Fruit fly (Drosophila melanogaster) whole organism, embryonic: ENCODE measurements around the gene CG33687.
A peak's percentile ranks its signal among the peaks of the same experiment; 100 is the strongest.

ENCODE experiments used
- BtbVII ChIP-seq: fragments of 200-800 bp; sonication (Bioruptor generic); optimal IDR thresholded peaks from 3 replicates; lab custom pipeline; 2017; ENCODE audit warnings: missing biosample characterization, mild to moderate bottlenecking, missing genetic modification characterization
- CG12391 ChIP-seq: fragments of 200-800 bp; sonication (Bioruptor generic); optimal IDR thresholded peaks from 3 replicates; lab custom pipeline; 2018; ENCODE audit warnings: missing biosample characterization, mild to moderate bottlenecking, missing genetic modification characterization, moderate library complexity
- CG12744 ChIP-seq: fragments of 200-800 bp; sonication (Bioruptor generic); optimal IDR thresholded peaks from 2 replicates; lab custom pipeline; 2016; ENCODE audit warnings: missing biosample characterization, missing genetic modification characterization
- CG13624 ChIP-seq: fragments of 200-800 bp; sonication (Bioruptor generic); optimal IDR thresholded peaks from 2 replicates; lab custom pipeline; 2016; ENCODE audit warnings: missing biosample characterization, missing genetic modification characterization
- CG13775 ChIP-seq: fragments of 200-800 bp; sonication (Bioruptor generic); optimal IDR thresholded peaks from 3 replicates; lab custom pipeline; 2017; ENCODE audit warnings: missing biosample characterization, mild to moderate bottlenecking, missing genetic modification characterization
- CG13894 ChIP-seq: fragments of 200-800 bp; sonication (Bioruptor generic); optimal IDR thresholded peaks from 3 replicates; lab custom pipeline; 2018; ENCODE audit warnings: missing biosample characterization, mild to moderate bottlenecking, missing genetic modification characterization, moderate library complexity
- CG1602 ChIP-seq: fragments of 200-800 bp; sonication (Bioruptor generic); optimal IDR thresholded peaks from 3 replicates; lab custom pipeline; 2016; ENCODE audit warnings: missing biosample characterization, missing genetic modification characterization
- CG16779 ChIP-seq: fragments of 200-800 bp; sonication (Bioruptor generic); IDR thresholded peaks from 2 replicates; pipeline ENCODE4 v1.3.6; 2022; ENCODE audit warnings: missing biosample characterization, missing genetic modification characterization
- CG18619 ChIP-seq: fragments of 200-800 bp; sonication (Bioruptor generic); optimal IDR thresholded peaks from 3 replicates; lab custom pipeline; 2017; ENCODE audit warnings: missing biosample characterization, mild to moderate bottlenecking, missing genetic modification characterization
- CG2116 ChIP-seq: fragments of 200-800 bp; sonication (Bioruptor generic); optimal IDR thresholded peaks from 3 replicates; lab custom pipeline; 2018; ENCODE audit warnings: missing biosample characterization, mild to moderate bottlenecking, missing genetic modification characterization
- CG2120 ChIP-seq: fragments of 200-800 bp; sonication (Bioruptor generic); optimal IDR thresholded peaks from 3 replicates; lab custom pipeline; 2016; ENCODE audit warnings: missing biosample characterization, missing genetic modification characterization
- CG2678 ChIP-seq: fragments of 200-800 bp; sonication (Bioruptor generic); optimal IDR thresholded peaks from 3 replicates; lab custom pipeline; 2019; ENCODE audit warnings: missing biosample characterization, mild to moderate bottlenecking, missing genetic modification characterization, moderate library complexity
- CG31224 ChIP-seq: fragments of 200-800 bp; sonication (Bioruptor generic); IDR thresholded peaks from 2 replicates; pipeline ENCODE4 v1.3.6; 2022; ENCODE audit warnings: missing biosample characterization, missing genetic modification characterization
- CG4360 ChIP-seq: fragments of 200-800 bp; sonication (Bioruptor generic); IDR thresholded peaks from 2 replicates; pipeline ENCODE4 v1.3.6; 2022; ENCODE audit warnings: missing biosample characterization, missing genetic modification characterization
- CG4424 ChIP-seq: fragments of 200-800 bp; sonication (Bioruptor generic); optimal IDR thresholded peaks from 3 replicates; lab custom pipeline; 2016; ENCODE audit warnings: missing biosample characterization, missing genetic modification characterization
- CG6272 ChIP-seq: fragments of 200-800 bp; sonication (Bioruptor generic); IDR thresholded peaks from 2 replicates; pipeline ENCODE4 v1.3.6; 2022; ENCODE audit warnings: missing biosample characterization, missing genetic modification characterization
- CG7786 ChIP-seq: fragments of 200-800 bp; sonication (Bioruptor generic); optimal IDR thresholded peaks from 2 replicates; lab custom pipeline; 2016; ENCODE audit warnings: missing biosample characterization, missing genetic modification characterization
- CG8281 ChIP-seq: fragments of 200-800 bp; sonication (Bioruptor generic); optimal IDR thresholded peaks from 2 replicates; lab custom pipeline; 2018; ENCODE audit warnings: missing biosample characterization, mild to moderate bottlenecking, missing genetic modification characterization, moderate library complexity
- CG9727 ChIP-seq: fragments of 200-800 bp; sonication (Bioruptor generic); optimal IDR thresholded peaks from 3 replicates; lab custom pipeline; 2017; ENCODE audit warnings: missing biosample characterization, mild to moderate bottlenecking, missing genetic modification characterization
- D ChIP-seq, 2 experiments: fragments of 200-800 bp in 1 of 2; fragments of >200 bp in 1 of 2; sonication (Bioruptor generic) in 1 of 2; optimal IDR thresholded peaks; 2 replicates in 1 of 2; 3 replicates in 1 of 2; lab custom pipeline; 2017; ENCODE audit warnings: mild to moderate bottlenecking in 1 of 2, missing biosample characterization in 1 of 2, missing genetic modification characterization in 1 of 2, missing genetic modification reagents in 1 of 2
- Dek ChIP-seq: fragments of 200-800 bp; sonication (Bioruptor generic); optimal IDR thresholded peaks from 3 replicates; lab custom pipeline; 2019; ENCODE audit warnings: missing biosample characterization, mild to moderate bottlenecking, missing genetic modification characterization, moderate library complexity
- HLH54F ChIP-seq: fragments of 200-800 bp; sonication (Bioruptor generic); optimal IDR thresholded peaks from 3 replicates; lab custom pipeline; 2016; ENCODE audit warnings: missing biosample characterization, missing genetic modification characterization
- Max ChIP-seq: fragments of 200-800 bp; sonication (Bioruptor generic); optimal IDR thresholded peaks from 2 replicates; lab custom pipeline; 2016; ENCODE audit warnings: missing biosample characterization, mild to moderate bottlenecking, missing genetic modification characterization
- Mes4 ChIP-seq: fragments of 200-800 bp; sonication (Bioruptor generic); optimal IDR thresholded peaks from 2 replicates; lab custom pipeline; 2016; ENCODE audit warnings: missing biosample characterization, missing genetic modification characterization
- Ptx1 ChIP-seq: fragments of 200-800 bp; sonication (Bioruptor generic); IDR thresholded peaks from 2 replicates; pipeline ENCODE4 v1.3.6; 2022; ENCODE audit warnings: missing biosample characterization, missing genetic modification characterization
- Rfx ChIP-seq: fragments of 200-800 bp; sonication (Bioruptor generic); IDR thresholded peaks from 2 replicates; pipeline ENCODE4 v1.3.6; 2022; ENCODE audit warnings: missing biosample characterization, missing genetic modification characterization
- Side ChIP-seq: fragments of 200-800 bp; sonication (Bioruptor generic); optimal IDR thresholded peaks from 2 replicates; lab custom pipeline; 2016; ENCODE audit warnings: missing biosample characterization, missing genetic modification characterization
- Six4 ChIP-seq: fragments of 200-800 bp; sonication (Bioruptor generic); optimal IDR thresholded peaks from 2 replicates; lab custom pipeline; 2016; ENCODE audit warnings: missing biosample characterization, missing genetic modification characterization
- Taf1 ChIP-seq: fragments of 200-800 bp; sonication (Bioruptor generic); IDR thresholded peaks from 2 replicates; pipeline ENCODE4 v1.3.6; 2022; ENCODE audit warnings: missing biosample characterization, missing genetic modification characterization
- ase ChIP-seq: fragments of 200-800 bp; sonication (Bioruptor generic); IDR thresholded peaks from 3 replicates; pipeline ENCODE4 v1.3.6; 2022; ENCODE audit warnings: missing biosample characterization, missing genetic modification characterization
- bab2 ChIP-seq: fragments of 200-800 bp; sonication (Bioruptor generic); optimal IDR thresholded peaks from 2 replicates; lab custom pipeline; 2016; ENCODE audit warnings: missing biosample characterization, missing genetic modification characterization
- corto ChIP-seq: fragments of 200-800 bp; sonication (Bioruptor generic); optimal IDR thresholded peaks from 2 replicates; lab custom pipeline; 2016; ENCODE audit warnings: missing biosample characterization, mild to moderate bottlenecking, missing genetic modification characterization, moderate library complexity
- esg ChIP-seq: fragments of 200-800 bp; sonication (Bioruptor generic); conservative IDR thresholded peaks from 2 replicates; pipeline ENCODE4 v1.3.6; 2022; ENCODE audit warnings: missing biosample characterization, missing genetic modification characterization
- ewg ChIP-seq: fragments of 200-800 bp; sonication (Bioruptor generic); optimal IDR thresholded peaks from 3 replicates; lab custom pipeline; 2017; ENCODE audit warnings: mild to moderate bottlenecking, missing biosample characterization, missing genetic modification reagents, missing genetic modification characterization
- gcm2 ChIP-seq: fragments of 200-800 bp; sonication (Bioruptor generic); optimal IDR thresholded peaks from 2 replicates; lab custom pipeline; 2016; ENCODE audit warnings: missing biosample characterization, missing genetic modification characterization
- gro ChIP-seq: fragments of 200-800 bp; sonication (Bioruptor generic); optimal IDR thresholded peaks from 2 replicates; lab custom pipeline; 2016; ENCODE audit warnings: missing biosample characterization, missing genetic modification characterization
- hb ChIP-seq: fragments of 200-800 bp; sonication (Bioruptor generic); IDR thresholded peaks from 3 replicates; pipeline ENCODE4 v1.3.6; 2022; ENCODE audit warnings: missing biosample characterization, missing genetic modification characterization; ENCODE audit not compliant: partially characterized antibody
- her ChIP-seq: fragments of 200-800 bp; sonication (Bioruptor generic); optimal IDR thresholded peaks from 2 replicates; lab custom pipeline; 2016; ENCODE audit warnings: missing biosample characterization, missing genetic modification characterization
- jing ChIP-seq: fragments of 200-800 bp; sonication (Bioruptor generic); optimal IDR thresholded peaks from 2 replicates; lab custom pipeline; 2018; ENCODE audit warnings: missing biosample characterization, mild to moderate bottlenecking, missing genetic modification characterization
- lbe ChIP-seq: fragments of 200-800 bp; sonication (Bioruptor generic); optimal IDR thresholded peaks from 2 replicates; lab custom pipeline; 2016; ENCODE audit warnings: missing biosample characterization, mild to moderate bottlenecking, missing genetic modification characterization
- luna ChIP-seq: fragments of 200-800 bp; sonication (Bioruptor generic); optimal IDR thresholded peaks from 2 replicates; lab custom pipeline; 2016; ENCODE audit warnings: missing biosample characterization, missing genetic modification characterization
- mam ChIP-seq: fragments of 200-800 bp; sonication (Bioruptor generic); optimal IDR thresholded peaks from 3 replicates; lab custom pipeline; 2016; ENCODE audit warnings: missing biosample characterization, missing genetic modification characterization
- pan ChIP-seq, 4 experiments: fragments of >200 bp in 3 of 4; fragments of 200-800 bp in 1 of 4; sonication (Bioruptor generic) in 1 of 4; optimal IDR thresholded peaks in 3 of 4; IDR thresholded peaks in 1 of 4; 2 replicates each; pipeline versions ENCODE4 v1.3.6 to Lab custom; 2017 to 2022; ENCODE audit warnings: missing biosample characterization in 2 of 4, missing genetic modification characterization in 2 of 4, mixed read lengths in 1 of 4
- pho ChIP-seq: fragments of 200-800 bp; sonication (Bioruptor generic); optimal IDR thresholded peaks from 2 replicates; lab custom pipeline; 2016; ENCODE audit warnings: missing biosample characterization, missing genetic modification characterization
- pnt ChIP-seq: fragments of 200-800 bp; sonication (Bioruptor generic); optimal IDR thresholded peaks from 3 replicates; lab custom pipeline; 2016; ENCODE audit warnings: missing biosample characterization, missing genetic modification characterization
- sens ChIP-seq: fragments of 200-800 bp; sonication (Bioruptor generic); peaks from one replicate; lab custom pipeline; 2016; ENCODE audit warnings: missing biosample characterization, missing genetic modification characterization
- sim ChIP-seq: fragments of 200-800 bp; sonication (Bioruptor generic); IDR thresholded peaks from 2 replicates; pipeline ENCODE4 v1.3.6; 2022; ENCODE audit warnings: missing biosample characterization, missing genetic modification characterization
- sima ChIP-seq: fragments of 200-800 bp; sonication (Bioruptor generic); optimal IDR thresholded peaks from 2 replicates; lab custom pipeline; 2016; ENCODE audit warnings: missing biosample characterization, missing genetic modification characterization
- zfh1 ChIP-seq: fragments of 200-800 bp; sonication (Bioruptor generic); IDR thresholded peaks from 3 replicates; pipeline ENCODE4 v1.3.6; 2022; ENCODE audit warnings: missing biosample characterization, missing genetic modification characterization

Gene CG33687

DNA sequence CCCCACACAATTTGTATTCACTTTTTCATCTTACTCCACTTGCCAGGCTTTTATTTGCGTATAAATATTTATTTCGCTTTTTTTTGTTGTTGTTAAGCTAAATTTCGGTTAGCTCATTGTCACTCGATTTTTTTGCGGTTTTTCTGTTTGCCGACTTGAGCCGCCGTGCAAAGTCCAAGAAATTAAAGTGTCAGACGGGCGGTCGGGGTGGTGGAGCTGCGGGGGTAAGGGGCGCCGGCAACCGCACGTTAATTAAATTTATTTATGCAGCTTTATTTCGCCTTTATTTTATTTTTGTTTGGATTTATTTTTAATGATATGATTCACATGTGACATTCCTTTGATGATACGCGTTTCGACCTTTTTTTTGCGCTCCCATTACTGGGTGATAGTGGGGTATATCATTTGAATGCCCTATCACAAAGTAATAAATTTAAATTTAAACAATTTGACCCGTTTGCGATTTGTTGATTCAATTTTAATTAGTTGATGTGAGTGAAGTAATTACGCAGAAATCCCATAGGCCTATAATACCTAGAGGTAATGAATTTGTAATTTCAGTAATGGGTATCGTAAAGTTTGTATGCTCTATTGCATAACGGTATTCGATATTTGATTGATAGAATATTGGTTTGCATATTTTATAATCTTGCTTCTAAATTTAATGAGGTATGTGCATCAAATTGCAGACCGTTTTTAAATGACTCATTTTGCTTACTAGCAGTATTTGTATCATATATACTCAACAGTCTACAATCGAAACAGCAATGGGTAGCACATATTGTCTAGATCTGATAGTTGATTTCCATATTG, 32.1 kb upstream of the CG33687 start (continued):
- TF ChIP-seq Mes4 (GFP tag; lab: Kevin White, UChicago): no peak
- no peak for TF ChIP-seq hb (GFP tag; lab: Robert Waterston, UW)
- no peak for TF ChIP-seq D (optimal IDR thresholded peaks at IDR 0.05; lab: Kevin White, UChicago)
- no peak for TF ChIP-seq D (GFP tag; optimal IDR thresholded peaks at IDR 0.05; lab: Kevin White, UChicago)
- peak; percentile 71 for TF ChIP-seq CG7786
- TF ChIP-seq CG4424 (GFP tag; lab: Kevin White, UChicago): peak; percentile 35
- no peak for TF ChIP-seq pan (optimal IDR thresholded peaks at IDR 0.05; lab: Kevin White, UChicago)
- TF ChIP-seq pan (GFP tag; optimal IDR thresholded peaks at IDR 0.05 in 1 of 2, IDR thresholded peaks at IDR 0.05 in 1 of 2): peak in 1 of 2 experiments; percentile 39
- TF ChIP-seq CG13624 (GFP tag; lab: Kevin White, UChicago): peak; percentile 60
- peak; percentile 66; the same call in 1 of the 2 replicates for TF ChIP-seq Rfx (GFP tag; lab: Robert Waterston, UW)
- peak; percentile 31 for TF ChIP-seq CG1602 (GFP tag; lab: Kevin White, UChicago)
- TF ChIP-seq BtbVII: no peak
- TF ChIP-seq CG8281: no peak
- peak; percentile 58 for TF ChIP-seq CG12744 (GFP tag; lab: Kevin White, UChicago)
- peak; percentile 25 for TF ChIP-seq CG13775 (GFP tag; lab: Kevin White, UChicago)
- no peak for TF ChIP-seq CG6272
- no peak for TF ChIP-seq sima (GFP tag; lab: Kevin White, UChicago)
- no peak for TF ChIP-seq gcm2 (GFP tag; lab: Kevin White, UChicago)
- 0 out of 3 replicates have a peak, but pooled peaks have one; percentile 35 for TF ChIP-seq zfh1 (GFP tag; lab: Robert Waterston, UW)
- peak; percentile 0 for TF ChIP-seq Max
- TF ChIP-seq CG18619 (GFP tag; lab: Kevin White, UChicago): peak; percentile 22
- TF ChIP-seq Ptx1: peak; percentile 49
- TF ChIP-seq pnt (GFP tag; lab: Kevin White, UChicago): peak; percentile 16
- TF ChIP-seq HLH54F (GFP tag; lab: Kevin White, UChicago): peak; percentile 68
- peak; percentile 72 for TF ChIP-seq CG2678
- TF ChIP-seq esg: peak; percentile 57
- peak; percentile 51 for TF ChIP-seq bab2 (GFP tag; lab: Kevin White, UChicago)
- no peak for TF ChIP-seq ase (GFP tag; lab: Robert Waterston, UW)
- peak; percentile 6 for TF ChIP-seq jing (GFP tag; lab: Kevin White, UChicago)
- no peak for TF ChIP-seq Six4 (GFP tag; lab: Kevin White, UChicago)
- peak; percentile 9 for TF ChIP-seq Dek
- TF ChIP-seq CG4360 (GFP tag; lab: Robert Waterston, UW): no peak
- peak; percentile 65 for TF ChIP-seq mam (GFP tag; lab: Kevin White, UChicago)
- TF ChIP-seq CG9727 (GFP tag; lab: Kevin White, UChicago): peak; percentile 31
- TF ChIP-seq CG12391 (tag; lab: Kevin White, UChicago): peak; percentile 25
- TF ChIP-seq luna (GFP tag; lab: Kevin White, UChicago): no peak
- TF ChIP-seq CG16779: no peak
- TF ChIP-seq Taf1 (GFP tag; lab: Robert Waterston, UW): no peak
- TF ChIP-seq CG2120 (GFP tag; lab: Kevin White, UChicago): peak; percentile 86
- TF ChIP-seq CG2116 (GFP tag; lab: Kevin White, UChicago): no peak
- peak; percentile 57 for TF ChIP-seq lbe (GFP tag; lab: Kevin White, UChicago)
- TF ChIP-seq CG13894 (tag; lab: Kevin White, UChicago): no peak
- TF ChIP-seq sim (GFP tag; lab: Robert Waterston, UW): no peak
- peak; percentile 33 for TF ChIP-seq gro
- TF ChIP-seq sens (GFP tag; lab: Kevin White, UChicago): peak; percentile 71
- TF ChIP-seq CG31224 (GFP tag; lab: Robert Waterston, UW): peak; percentile 39; the same call in 1 of the 2 replicates
- peak; percentile 6 for TF ChIP-seq corto (GFP tag; lab: Kevin White, UChicago)
- peak; percentile 76 for TF ChIP-seq pho (GFP tag; lab: Kevin White, UChicago)
- peak; percentile 22 for TF ChIP-seq Side (GFP tag; lab: Kevin White, UChicago)
- TF ChIP-seq ewg: peak; percentile 16
- TF ChIP-seq her (GFP tag; lab: Kevin White, UChicago): peak; percentile 17
